Worm (Caenorhabditis elegans) whole organism, L4 larva: ENCODE results near the gene Y110A2AL.9.

Experiments
- F10B5.3 ChIP-seq: sonication (generic microtip); optimal IDR thresholded peaks from 2 replicates; lab custom pipeline; 2016; ENCODE audit warnings: mild to moderate bottlenecking, missing genetic modification characterization, missing compliant biosample characterization
- egl-27 ChIP-seq: sonication (generic microtip); optimal IDR thresholded peaks from 3 replicates; lab custom pipeline; 2017; ENCODE audit warnings: missing biosample characterization, missing genetic modification reagents, missing genetic modification characterization
- hmg-1.1 ChIP-seq: fragments of 200-800 bp; sonication (Bioruptor generic); IDR thresholded peaks from 2 replicates; pipeline ENCODE4 v1.3.6; 2022; ENCODE audit warnings: missing genetic modification reagents, missing genetic modification characterization, missing compliant biosample characterization
- lin-1 ChIP-seq: fragments of 200-800 bp; sonication (Bioruptor generic); IDR thresholded peaks from 2 replicates; pipeline ENCODE4 v1.3.6; 2022; ENCODE audit warnings: missing genetic modification reagents, missing genetic modification characterization, missing compliant biosample characterization
- lin-13 ChIP-seq: fragments of 150-350 bp; optimal IDR thresholded peaks from 2 replicates; lab custom pipeline; 2014; ENCODE audit warnings: missing biosample characterization, missing genetic modification reagents, missing genetic modification characterization
- nhr-11 ChIP-seq: fragments of 150-350 bp; optimal IDR thresholded peaks from 2 replicates; lab custom pipeline; 2014; ENCODE audit warnings: missing biosample characterization, missing genetic modification characterization
- nhr-237 ChIP-seq: sonication (generic microtip); optimal IDR thresholded peaks from 2 replicates; lab custom pipeline; 2017; ENCODE audit warnings: missing biosample characterization, missing genetic modification characterization
- set-16 ChIP-seq: fragments of 200-800 bp; sonication (Bioruptor generic); IDR thresholded peaks from 2 replicates; pipeline ENCODE4 v1.3.6; 2022; ENCODE audit warnings: missing genetic modification reagents, missing genetic modification characterization, missing compliant biosample characterization
- skn-1 ChIP-seq: fragments of 150-350 bp; optimal IDR thresholded peaks from 2 replicates; lab custom pipeline; 2014; ENCODE audit warnings: missing biosample characterization, missing genetic modification characterization
- snpc-4 ChIP-seq: fragments of 150-350 bp; optimal IDR thresholded peaks from 2 replicates; lab custom pipeline; 2014; ENCODE audit warnings: missing biosample characterization, missing genetic modification characterization
- unc-39 ChIP-seq: sonication (generic microtip); optimal IDR thresholded peaks from 2 replicates; lab custom pipeline; 2017; ENCODE audit warnings: missing biosample characterization, missing genetic modification characterization
- zip-11 ChIP-seq: fragments of 200-800 bp; sonication (Bioruptor generic); IDR thresholded peaks from 2 replicates; pipeline ENCODE4 v1.3.6; 2022; ENCODE audit warnings: missing genetic modification characterization, missing compliant biosample characterization
- ztf-11 ChIP-seq: fragments of 150-350 bp; optimal IDR thresholded peaks from 2 replicates; lab custom pipeline; 2014; ENCODE audit warnings: missing biosample characterization, missing genetic modification characterization

DNA sequence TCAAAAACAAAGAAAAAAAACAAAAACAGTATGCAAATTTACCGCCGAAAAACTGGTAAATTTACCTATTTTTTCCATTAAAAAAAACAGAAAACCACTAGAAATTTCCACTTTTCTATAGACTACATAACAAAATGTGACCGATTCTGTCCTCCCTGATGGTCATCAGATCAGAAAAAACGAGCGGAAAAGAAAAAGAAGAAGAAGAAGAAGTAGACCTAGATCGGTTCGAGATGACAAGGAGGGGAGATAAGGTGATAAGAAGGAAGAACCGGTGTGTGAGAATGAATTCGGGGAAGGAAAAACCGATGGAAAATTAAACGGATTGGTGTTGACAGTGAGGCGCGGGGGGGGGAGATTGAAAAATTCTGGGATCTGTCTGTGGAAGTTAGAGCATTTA lies 10.3 kb downstream of the Y110A2AL.9 start:
- TF ChIP-seq lin-13 (GFP tag; lab: Kevin White, UChicago) = no peak
- no peak for TF ChIP-seq ztf-11 (tag; lab: Kevin White, UChicago)
- no peak for TF ChIP-seq zip-11 (GFP tag; lab: Robert Waterston, UW)
- no peak for TF ChIP-seq set-16
- no peak for TF ChIP-seq unc-39 (tag; lab: Kevin White, UChicago)
- TF ChIP-seq lin-1 (GFP tag; lab: Robert Waterston, UW) = no peak
- no peak for TF ChIP-seq skn-1 (tag; lab: Kevin White, UChicago)
- TF ChIP-seq hmg-1.1 (GFP tag; lab: Robert Waterston, UW) = no peak
- TF ChIP-seq nhr-11 (tag; lab: Kevin White, UChicago) = no peak
- no peak for TF ChIP-seq snpc-4 (tag; lab: Kevin White, UChicago)
- no peak for TF ChIP-seq F10B5.3 (tag; lab: Kevin White, UChicago)
- no peak for TF ChIP-seq nhr-237 (tag; lab: Kevin White, UChicago)
- TF ChIP-seq egl-27 (tag; lab: Kevin White, UChicago) = no peak
